Worm (Caenorhabditis elegans): ENCODE results near the gene Y15E3A.4.

The Y15E3A.4 gene

DNA sequence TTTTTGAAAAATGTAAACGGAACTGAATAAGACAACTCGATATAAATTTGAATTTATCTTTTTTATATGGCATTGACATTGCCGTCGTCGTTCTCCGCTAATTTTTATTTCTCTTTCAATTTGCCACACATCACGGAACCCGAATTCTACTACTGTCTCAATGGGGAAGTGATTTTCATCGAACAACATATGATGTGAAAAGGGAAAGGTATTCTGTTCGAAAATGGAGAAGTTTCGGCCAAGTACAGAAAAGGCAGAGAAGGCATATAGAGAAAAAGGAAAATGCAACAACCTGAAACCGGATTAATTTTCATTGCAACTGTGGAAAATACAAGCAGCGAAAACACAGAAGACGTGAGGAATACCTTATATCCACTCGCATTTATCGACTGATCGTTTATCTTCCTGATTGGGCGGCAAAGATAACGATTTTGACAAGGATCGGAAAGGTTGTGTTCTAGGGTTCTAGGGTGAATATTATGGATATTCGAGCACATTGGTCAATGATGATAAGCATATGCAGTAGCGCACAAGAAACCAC is 44.0 kb downstream of the Y15E3A.4 start:
- TF ChIP-seq ref-1 (GFP tag; conservative IDR thresholded peaks at IDR 0.05) (no peak), med-1 (GFP tag; optimal IDR thresholded peaks at IDR 0.05; ENCODE audit: insufficient read depth) (no peak), ztf-29 (GFP tag; IDR thresholded peaks at IDR 0.05) (no peak), klf-2 (GFP tag; conservative IDR thresholded peaks at IDR 0.05) (no peak), cog-1 (tag; optimal IDR thresholded peaks at IDR 0.05) (no peak), ztf-23 (GFP tag; IDR thresholded peaks at IDR 0.05) (no peak), tab-1 (GFP tag; IDR thresholded peaks at IDR 0.05) (no peak), flt-1 (GFP tag; IDR thresholded peaks at IDR 0.05) (no peak), T22C8.4 (GFP tag; IDR thresholded peaks at IDR 0.05) (no peak)

DNA sequence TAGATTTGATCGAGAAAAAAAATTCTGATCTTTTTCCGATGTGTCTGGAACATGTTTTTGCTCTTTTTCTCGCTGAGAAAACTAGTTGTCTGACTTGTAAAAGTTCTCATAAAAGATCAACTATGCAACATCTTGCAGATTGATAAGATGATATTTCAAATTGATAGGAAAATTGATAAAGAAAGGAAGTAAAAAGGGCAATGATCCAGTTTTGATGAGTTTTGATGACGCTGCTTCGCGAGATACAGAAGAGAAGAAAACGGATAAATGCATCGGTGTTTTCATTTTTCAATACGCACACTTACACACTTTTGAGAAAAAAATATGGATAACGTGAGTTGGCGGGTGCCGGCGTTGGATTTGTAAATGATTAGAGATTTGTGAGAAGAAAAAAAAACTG is 44.5 kb downstream of the Y15E3A.4 start:
- TF ChIP-seq flt-1 (GFP tag; IDR thresholded peaks at IDR 0.05) (no peak), tab-1 (GFP tag; IDR thresholded peaks at IDR 0.05) (no peak), klf-2 (GFP tag; conservative IDR thresholded peaks at IDR 0.05) (no peak), cog-1 (tag; optimal IDR thresholded peaks at IDR 0.05) (no peak), T22C8.4 (GFP tag; IDR thresholded peaks at IDR 0.05) (no peak), ztf-23 (GFP tag; IDR thresholded peaks at IDR 0.05) (no peak), ztf-29 (GFP tag; IDR thresholded peaks at IDR 0.05) (no peak), med-1 (GFP tag; optimal IDR thresholded peaks at IDR 0.05; ENCODE audit: insufficient read depth) (no peak), ref-1 (GFP tag; conservative IDR thresholded peaks at IDR 0.05) (no peak)

DNA sequence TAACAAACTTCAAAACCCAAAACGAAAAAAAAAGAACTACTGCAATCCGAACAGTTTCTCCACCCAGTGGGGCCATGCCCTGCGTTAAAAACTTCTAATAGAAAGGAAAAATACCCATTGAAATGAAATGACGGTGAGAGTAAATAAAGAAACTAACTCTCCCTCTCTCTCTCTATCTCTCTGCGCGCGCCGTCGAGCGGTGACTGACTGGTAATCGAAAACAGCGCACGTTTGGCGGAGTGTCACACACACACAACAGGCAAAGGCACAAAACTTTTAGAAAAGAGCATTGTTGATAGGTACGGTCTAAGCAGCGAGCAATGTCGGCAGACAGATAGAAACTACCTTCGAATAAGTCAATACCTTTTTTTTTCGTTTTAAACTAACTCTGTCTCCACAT is 45.8 kb downstream of the Y15E3A.4 start:
- TF ChIP-seq tab-1 (GFP tag; IDR thresholded peaks at IDR 0.05): no peak
- TF ChIP-seq med-1 (GFP tag; optimal IDR thresholded peaks at IDR 0.05; ENCODE audit: insufficient read depth): no peak
- no peak for TF ChIP-seq ref-1 (GFP tag; conservative IDR thresholded peaks at IDR 0.05)
- TF ChIP-seq ztf-29 (GFP tag; IDR thresholded peaks at IDR 0.05): no peak
- TF ChIP-seq klf-2 (GFP tag; conservative IDR thresholded peaks at IDR 0.05): no peak
- no peak for TF ChIP-seq T22C8.4 (GFP tag; IDR thresholded peaks at IDR 0.05)
- TF ChIP-seq cog-1 (tag; optimal IDR thresholded peaks at IDR 0.05): no peak
- TF ChIP-seq flt-1 (GFP tag; IDR thresholded peaks at IDR 0.05): no peak
- no peak for TF ChIP-seq ztf-23 (GFP tag; IDR thresholded peaks at IDR 0.05)

DNA sequence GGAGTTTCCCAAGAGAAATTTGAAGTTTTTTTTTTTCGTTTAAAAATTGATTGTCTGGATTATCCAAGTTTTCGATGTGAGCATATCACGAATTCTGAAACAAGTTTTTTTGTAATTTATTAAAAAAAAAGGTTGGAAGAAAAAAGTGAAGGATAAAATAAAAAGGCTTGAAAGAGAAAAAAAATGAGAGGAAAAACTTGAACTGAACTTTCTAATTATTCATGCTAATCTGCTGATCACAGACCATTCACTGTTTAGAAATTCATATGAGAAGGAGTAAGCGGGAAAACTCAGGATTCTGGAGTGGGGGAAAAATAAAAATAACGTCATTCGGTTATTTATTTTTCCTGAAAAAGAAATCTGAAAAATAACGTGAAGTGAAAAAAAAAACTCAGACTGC is 47.0 kb downstream of the Y15E3A.4 start, which contains the start of gene svh-5:
TSS of gene svh-5 (minus strand) at position 101 of the 400 bp plus-strand sequence.
- TF ChIP-seq ref-1 (GFP tag; conservative IDR thresholded peaks at IDR 0.05) (no peak), T22C8.4 (GFP tag; IDR thresholded peaks at IDR 0.05) (no peak), ztf-29 (GFP tag; IDR thresholded peaks at IDR 0.05) (no peak), ztf-23 (GFP tag; IDR thresholded peaks at IDR 0.05) (no peak), flt-1 (GFP tag; IDR thresholded peaks at IDR 0.05) (no peak), cog-1 (tag; optimal IDR thresholded peaks at IDR 0.05) (no peak), med-1 (GFP tag; optimal IDR thresholded peaks at IDR 0.05; ENCODE audit: insufficient read depth) (no peak), klf-2 (GFP tag; conservative IDR thresholded peaks at IDR 0.05) (no peak), tab-1 (GFP tag; IDR thresholded peaks at IDR 0.05) (no peak)

DNA sequence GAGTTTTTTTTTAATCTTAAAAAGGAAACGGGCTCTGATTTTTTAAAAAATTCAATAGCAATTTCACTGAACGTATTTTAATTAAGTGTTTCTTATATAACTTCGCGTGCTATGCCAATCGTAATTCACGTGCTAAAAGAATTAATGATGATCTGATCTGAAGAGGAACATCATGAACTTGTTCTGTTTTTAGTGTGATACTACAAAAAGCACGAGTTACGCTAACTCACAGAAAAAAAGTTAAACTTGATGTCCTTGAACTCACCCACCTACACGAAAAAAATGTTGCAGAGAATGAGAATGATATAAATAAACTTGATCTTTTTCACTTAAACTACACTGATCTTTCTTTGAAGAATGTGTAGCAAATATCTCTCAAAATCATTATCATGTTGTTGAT is 49.1 kb downstream of the Y15E3A.4 start:
- no peak for TF ChIP-seq ref-1 (GFP tag; conservative IDR thresholded peaks at IDR 0.05)
- TF ChIP-seq flt-1 (GFP tag; IDR thresholded peaks at IDR 0.05): no peak
- TF ChIP-seq ztf-29 (GFP tag; IDR thresholded peaks at IDR 0.05): no peak
- TF ChIP-seq tab-1 (GFP tag; IDR thresholded peaks at IDR 0.05): no peak
- TF ChIP-seq klf-2 (GFP tag; conservative IDR thresholded peaks at IDR 0.05): no peak
- no peak for TF ChIP-seq cog-1 (tag; optimal IDR thresholded peaks at IDR 0.05)
- no peak for TF ChIP-seq med-1 (GFP tag; optimal IDR thresholded peaks at IDR 0.05; ENCODE audit: insufficient read depth)
- no peak for TF ChIP-seq T22C8.4 (GFP tag; IDR thresholded peaks at IDR 0.05)
- TF ChIP-seq ztf-23 (GFP tag; IDR thresholded peaks at IDR 0.05): no peak

DNA sequence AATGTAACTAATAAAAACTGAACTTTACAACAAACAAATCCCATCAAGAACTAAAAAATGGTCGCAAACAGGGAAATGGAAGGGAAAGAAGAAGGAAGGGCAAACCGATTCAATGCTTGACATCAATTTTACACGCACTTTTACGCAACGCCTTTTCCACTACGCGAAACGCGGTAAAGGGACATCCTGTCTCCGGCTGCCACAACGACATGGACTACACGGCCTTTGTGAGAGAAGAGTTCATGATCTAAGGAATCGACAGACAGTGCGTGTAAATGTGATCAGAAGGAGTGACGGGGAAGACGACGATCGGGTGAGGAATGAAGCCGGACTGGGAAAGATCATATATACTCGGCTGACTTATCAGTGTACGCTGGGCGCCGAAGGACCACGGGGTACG is 49.7 kb downstream of the Y15E3A.4 start:
- TF ChIP-seq cog-1 (tag; optimal IDR thresholded peaks at IDR 0.05) (no peak), ztf-23 (GFP tag; IDR thresholded peaks at IDR 0.05) (no peak)

DNA sequence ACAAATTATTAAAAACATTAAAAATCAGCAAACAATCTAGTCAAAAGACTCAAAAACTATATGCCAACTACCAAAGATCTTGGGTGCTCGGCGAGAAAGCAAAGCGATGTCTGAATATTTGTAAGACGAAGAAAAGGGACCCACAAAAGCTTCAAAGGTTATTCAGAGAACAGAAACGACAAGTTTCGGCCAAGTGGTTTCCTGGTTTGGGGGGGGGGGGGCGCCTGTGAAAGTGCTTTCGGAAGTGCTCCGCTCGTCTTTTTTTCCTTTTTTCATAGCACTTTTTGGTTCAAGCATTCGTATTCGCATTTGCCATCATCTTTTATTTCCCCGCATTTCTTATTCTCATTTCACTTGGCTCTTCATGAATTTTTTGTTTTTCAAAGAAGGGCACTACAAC is 50.7 kb downstream of the Y15E3A.4 start:
- TF ChIP-seq ztf-29 (GFP tag; IDR thresholded peaks at IDR 0.05) (no peak), tab-1 (GFP tag; IDR thresholded peaks at IDR 0.05) (no peak), cog-1 (tag; optimal IDR thresholded peaks at IDR 0.05) (no peak), ztf-23 (GFP tag; IDR thresholded peaks at IDR 0.05) (no peak)

DNA sequence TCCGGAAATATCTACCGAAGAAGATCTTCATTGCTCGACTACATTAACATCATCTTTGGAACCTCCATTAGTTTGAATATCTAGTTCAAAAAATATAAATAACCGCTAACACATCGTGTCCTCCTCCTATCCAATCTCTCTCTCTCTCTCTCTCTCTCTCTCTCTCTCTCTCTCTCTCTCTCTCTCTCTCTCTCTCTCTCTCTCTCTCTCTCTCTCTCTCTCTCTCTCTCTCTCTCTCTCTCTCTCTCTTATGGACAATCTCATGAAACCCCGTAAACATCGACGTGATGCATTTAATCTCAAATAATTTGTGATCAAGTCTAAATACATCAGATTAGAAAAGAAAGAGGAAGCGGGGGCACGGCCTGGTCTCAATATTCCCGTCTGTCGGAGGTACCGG is 51.5 kb downstream of the Y15E3A.4 start:
- TF ChIP-seq ztf-23 (GFP tag; IDR thresholded peaks at IDR 0.05) (no peak), T22C8.4 (GFP tag; IDR thresholded peaks at IDR 0.05) (no peak), flt-1 (GFP tag; IDR thresholded peaks at IDR 0.05) (no peak), med-1 (GFP tag; optimal IDR thresholded peaks at IDR 0.05; ENCODE audit: insufficient read depth) (no peak), tab-1 (GFP tag; IDR thresholded peaks at IDR 0.05) (no peak), ztf-29 (GFP tag; IDR thresholded peaks at IDR 0.05) (no peak), cog-1 (tag; optimal IDR thresholded peaks at IDR 0.05) (no peak), ref-1 (GFP tag; conservative IDR thresholded peaks at IDR 0.05) (no peak), klf-2 (GFP tag; conservative IDR thresholded peaks at IDR 0.05) (no peak)

DNA sequence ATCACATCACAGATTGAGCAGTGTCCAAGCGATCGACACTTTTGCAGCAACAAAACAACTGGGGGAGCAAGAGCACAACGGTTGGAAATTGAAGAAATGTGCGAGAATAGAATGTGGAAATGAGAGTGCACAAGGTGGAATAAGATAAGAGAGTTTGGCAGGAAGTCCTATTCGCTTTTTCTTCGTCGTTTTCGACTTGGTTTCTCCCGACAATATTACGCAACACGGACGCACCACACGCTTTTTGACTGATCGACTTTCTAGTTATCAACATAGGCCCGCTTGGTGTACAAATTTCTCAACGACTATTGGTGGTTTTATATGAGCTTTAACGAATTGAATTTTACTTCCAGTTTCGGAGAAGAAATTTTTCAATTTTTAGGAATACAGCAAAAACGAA is 52.1 kb downstream of the Y15E3A.4 start:
- TF ChIP-seq ztf-23 (GFP tag; IDR thresholded peaks at IDR 0.05) (no peak), klf-2 (GFP tag; conservative IDR thresholded peaks at IDR 0.05) (no peak), tab-1 (GFP tag; IDR thresholded peaks at IDR 0.05) (no peak), ztf-29 (GFP tag; IDR thresholded peaks at IDR 0.05) (no peak), ref-1 (GFP tag; conservative IDR thresholded peaks at IDR 0.05) (no peak), flt-1 (GFP tag; IDR thresholded peaks at IDR 0.05) (no peak), cog-1 (tag; optimal IDR thresholded peaks at IDR 0.05) (no peak), med-1 (GFP tag; optimal IDR thresholded peaks at IDR 0.05; ENCODE audit: insufficient read depth) (no peak), T22C8.4 (GFP tag; IDR thresholded peaks at IDR 0.05) (no peak)

All from whole organism, midembryonic.